Worm (Caenorhabditis elegans): ENCODE measurements around the gene skih-2.
A peak's percentile ranks its signal among the peaks of the same experiment; 100 is the strongest.

skih-2 gene

ce11 chrIV:11126028-11126427 lies 16.1 kb downstream of the skih-2 start:
- no peak for TF ChIP-seq ceh-39 (tag; optimal IDR thresholded peaks at IDR 0.05)
- no peak for TF ChIP-seq drap-1 (GFP tag; optimal IDR thresholded peaks at IDR 0.05)
- no peak for TF ChIP-seq nhr-76 (tag; optimal IDR thresholded peaks at IDR 0.05)
- TF ChIP-seq tbx-8 (GFP tag; optimal IDR thresholded peaks at IDR 0.05), result no peak
- TF ChIP-seq unc-120 (tag; optimal IDR thresholded peaks at IDR 0.05; ENCODE audit: poor library complexity, severe bottlenecking), result no peak
- TF ChIP-seq bed-3 (GFP tag; optimal IDR thresholded peaks at IDR 0.05), result no peak

ce11 chrIV:11126004-11126027 lies 16.3 kb downstream of the skih-2 start, which contains the start of gene swsn-4:
swsn-4 (plus strand) TSS chrIV:11126024.
- TF ChIP-seq lin-32 (GFP tag; optimal IDR thresholded peaks at IDR 0.05) (no peak), flh-1 (GFP tag; optimal IDR thresholded peaks at IDR 0.05) (no peak), nhr-2 (tag; optimal IDR thresholded peaks at IDR 0.05) (no peak), ceh-83 (GFP tag; optimal IDR thresholded peaks at IDR 0.05) (no peak), elt-1 (tag; optimal IDR thresholded peaks at IDR 0.05; ENCODE audit: borderline replicate concordance, insufficient read depth) (no peak), nhr-237 (tag; optimal IDR thresholded peaks at IDR 0.05) (no peak), ztf-11 (tag; optimal IDR thresholded peaks at IDR 0.05) (no peak), drap-1 (GFP tag; optimal IDR thresholded peaks at IDR 0.05) (no peak), unc-120 (tag; optimal IDR thresholded peaks at IDR 0.05; ENCODE audit: poor library complexity, severe bottlenecking) (no peak), blmp-1 (tag; optimal IDR thresholded peaks at IDR 0.05) (no peak), mab-5 (tag; optimal IDR thresholded peaks at IDR 0.05) (no peak), lin-13 (tag; optimal IDR thresholded peaks at IDR 0.05) (no peak), cnd-1 (tag; optimal IDR thresholded peaks at IDR 0.05) (no peak)

- TF ChIP-seq zip-8 (tag; optimal IDR thresholded peaks at IDR 0.05) (no peak), unc-62 (GFP tag; optimal IDR thresholded peaks at IDR 0.05) (no peak), flh-1 (GFP tag; optimal IDR thresholded peaks at IDR 0.05) (no peak), unc-120 (tag; optimal IDR thresholded peaks at IDR 0.05; ENCODE audit: poor library complexity, severe bottlenecking) (no peak), elt-1 (tag; optimal IDR thresholded peaks at IDR 0.05; ENCODE audit: borderline replicate concordance, insufficient read depth) (no peak), ceh-43 (GFP tag; optimal IDR thresholded peaks at IDR 0.05) (no peak), drap-1 (GFP tag; optimal IDR thresholded peaks at IDR 0.05) (no peak), hlh-1 (tag; optimal IDR thresholded peaks at IDR 0.05) (no peak), ztf-11 (tag; optimal IDR thresholded peaks at IDR 0.05) (no peak), lin-32 (GFP tag; optimal IDR thresholded peaks at IDR 0.05) (no peak), ceh-83 (GFP tag; optimal IDR thresholded peaks at IDR 0.05) (no peak), unc-39 (tag; optimal IDR thresholded peaks at IDR 0.05) (no peak), blmp-1 (tag; optimal IDR thresholded peaks at IDR 0.05) (no peak), ceh-39 (tag; optimal IDR thresholded peaks at IDR 0.05) (no peak), nhr-2 (tag; optimal IDR thresholded peaks at IDR 0.05) (no peak), mep-1 (tag; optimal IDR thresholded peaks at IDR 0.05) (no peak)
Measured at ce11 chrIV:11125604-11126003, 16.6 kb downstream of the skih-2 start.

- TF ChIP-seq unc-120 (tag; optimal IDR thresholded peaks at IDR 0.05; ENCODE audit: poor library complexity, severe bottlenecking) (peak; percentile 63), sem-2 (GFP tag; optimal IDR thresholded peaks at IDR 0.05) (no peak), mep-1 (tag; optimal IDR thresholded peaks at IDR 0.05) (no peak), hlh-1 (tag; optimal IDR thresholded peaks at IDR 0.05) (no peak), nhr-237 (tag; optimal IDR thresholded peaks at IDR 0.05) (no peak), elt-1 (tag; optimal IDR thresholded peaks at IDR 0.05; ENCODE audit: borderline replicate concordance, insufficient read depth) (no peak), nhr-12 (tag; optimal IDR thresholded peaks at IDR 0.05) (no peak), bed-3 (GFP tag; optimal IDR thresholded peaks at IDR 0.05) (no peak), mab-5 (tag; optimal IDR thresholded peaks at IDR 0.05) (no peak), cnd-1 (tag; optimal IDR thresholded peaks at IDR 0.05) (no peak), lin-13 (tag; optimal IDR thresholded peaks at IDR 0.05) (peak; percentile 38), nhr-2 (tag; optimal IDR thresholded peaks at IDR 0.05) (no peak), ces-1 (GFP tag; optimal IDR thresholded peaks at IDR 0.05) (no peak), ceh-43 (GFP tag; optimal IDR thresholded peaks at IDR 0.05) (no peak), M03D4.4 (tag; optimal IDR thresholded peaks at IDR 0.05) (no peak), nhr-28 (tag; optimal IDR thresholded peaks at IDR 0.05) (no peak), drap-1 (GFP tag; optimal IDR thresholded peaks at IDR 0.05) (no peak), lsy-2 (tag; optimal IDR thresholded peaks at IDR 0.05) (peak; percentile 43), ztf-11 (tag; optimal IDR thresholded peaks at IDR 0.05) (no peak), ceh-39 (tag; optimal IDR thresholded peaks at IDR 0.05) (no peak), elt-3 (tag; optimal IDR thresholded peaks at IDR 0.05) (no peak), snpc-4 (tag; optimal IDR thresholded peaks at IDR 0.05) (no peak), lin-32 (GFP tag; optimal IDR thresholded peaks at IDR 0.05) (no peak), sptf-1 (tag; optimal IDR thresholded peaks at IDR 0.05) (no peak), blmp-1 (tag; optimal IDR thresholded peaks at IDR 0.05) (no peak), nhr-76 (tag; optimal IDR thresholded peaks at IDR 0.05) (no peak), mls-2 (tag; optimal IDR thresholded peaks at IDR 0.05) (peak; percentile 46), zip-8 (tag; optimal IDR thresholded peaks at IDR 0.05) (no peak), unc-39 (tag; optimal IDR thresholded peaks at IDR 0.05) (no peak), flh-1 (GFP tag; optimal IDR thresholded peaks at IDR 0.05) (no peak), ham-2 (GFP tag; optimal IDR thresholded peaks at IDR 0.05) (no peak), unc-62 (GFP tag; optimal IDR thresholded peaks at IDR 0.05) (no peak), tbx-8 (GFP tag; optimal IDR thresholded peaks at IDR 0.05) (no peak), ceh-83 (GFP tag; optimal IDR thresholded peaks at IDR 0.05) (no peak), pha-4 (tag; optimal IDR thresholded peaks at IDR 0.05) (peak; percentile 41)
Measured at ce11 chrIV:11125200-11125599, 17.0 kb downstream of the skih-2 start.

Data from whole organism, mixed stage, embryonic.